Fruit fly (Drosophila melanogaster) whole organism, embryonic: ENCODE results near the gene CG43338.

Source experiments
- Antp ChIP-seq: fragments of 200-800 bp; sonication (Bioruptor generic); optimal IDR thresholded peaks from 3 replicates; lab custom pipeline; 2016; ENCODE audit warnings: missing biosample characterization, missing genetic modification characterization
- BEAF-32 ChIP-seq: fragments of 200-800 bp; sonication (Bioruptor generic); optimal IDR thresholded peaks from 3 replicates; lab custom pipeline; 2017; ENCODE audit warnings: missing biosample characterization, missing genetic modification characterization, mild to moderate bottlenecking, moderate library complexity, missing genetic modification reagents
- CG13775 ChIP-seq: fragments of 200-800 bp; sonication (Bioruptor generic); optimal IDR thresholded peaks from 3 replicates; lab custom pipeline; 2017; ENCODE audit warnings: missing biosample characterization, mild to moderate bottlenecking, missing genetic modification characterization
- CG16779 ChIP-seq: fragments of 200-800 bp; sonication (Bioruptor generic); IDR thresholded peaks from 2 replicates; pipeline ENCODE4 v1.3.6; 2022; ENCODE audit warnings: missing biosample characterization, missing genetic modification characterization
- CG16863 ChIP-seq: fragments of 200-800 bp; sonication (Bioruptor generic); optimal IDR thresholded peaks from 3 replicates; lab custom pipeline; 2016; ENCODE audit warnings: missing biosample characterization, missing genetic modification characterization
- CG18764 ChIP-seq: fragments of 200-800 bp; sonication (Bioruptor generic); optimal IDR thresholded peaks from 3 replicates; lab custom pipeline; 2016; ENCODE audit warnings: missing biosample characterization, missing genetic modification characterization
- CG31224 ChIP-seq: fragments of 200-800 bp; sonication (Bioruptor generic); IDR thresholded peaks from 2 replicates; pipeline ENCODE4 v1.3.6; 2022; ENCODE audit warnings: missing biosample characterization, missing genetic modification characterization
- CG3281 ChIP-seq: fragments of 200-800 bp; sonication (Bioruptor generic); optimal IDR thresholded peaks from 3 replicates; lab custom pipeline; 2017; ENCODE audit warnings: missing biosample characterization, mild to moderate bottlenecking, missing genetic modification characterization
- CG4730 ChIP-seq: fragments of 200-800 bp; sonication (Bioruptor generic); IDR thresholded peaks from 2 replicates; pipeline ENCODE4 v1.3.6; 2022; ENCODE audit warnings: missing biosample characterization, missing genetic modification characterization
- CG5953 ChIP-seq: fragments of 200-800 bp; sonication (Bioruptor generic); IDR thresholded peaks from 2 replicates; pipeline ENCODE4 v1.3.6; 2022; ENCODE audit warnings: missing biosample characterization, missing genetic modification characterization
- CG6813 ChIP-seq: fragments of 200-800 bp; sonication (Bioruptor generic); optimal IDR thresholded peaks from 2 replicates; lab custom pipeline; 2017; ENCODE audit warnings: missing biosample characterization, missing genetic modification characterization, mild to moderate bottlenecking, moderate library complexity, missing genetic modification reagents
- CG7556 ChIP-seq: fragments of 200-800 bp; sonication (Bioruptor generic); optimal IDR thresholded peaks from 2 replicates; lab custom pipeline; 2017; ENCODE audit warnings: missing biosample characterization, mild to moderate bottlenecking, missing genetic modification characterization
- CG9215 ChIP-seq: fragments of 200-800 bp; sonication (Bioruptor generic); IDR thresholded peaks from 2 replicates; pipeline ENCODE4 v1.3.6; 2022; ENCODE audit warnings: missing biosample characterization, missing genetic modification characterization
- CG9609 ChIP-seq: fragments of 200-800 bp; sonication (Bioruptor generic); optimal IDR thresholded peaks from 3 replicates; lab custom pipeline; 2016; ENCODE audit warnings: missing biosample characterization, missing genetic modification characterization
- CG9797 ChIP-seq: fragments of 200-800 bp; sonication (Bioruptor generic); optimal IDR thresholded peaks from 3 replicates; lab custom pipeline; 2018; ENCODE audit warnings: missing biosample characterization, mild to moderate bottlenecking, missing genetic modification characterization
- CG9876 ChIP-seq: fragments of 200-800 bp; sonication (Bioruptor generic); optimal IDR thresholded peaks from 2 replicates; lab custom pipeline; 2016; ENCODE audit warnings: missing biosample characterization, missing genetic modification characterization
- Doc2 ChIP-seq: fragments of 200-800 bp; sonication (Bioruptor generic); IDR thresholded peaks from 2 replicates; pipeline ENCODE4 v1.3.6; 2022; ENCODE audit warnings: missing biosample characterization, missing genetic modification characterization
- Dref ChIP-seq: fragments of 200-800 bp; sonication (Bioruptor generic); IDR thresholded peaks from 2 replicates; pipeline ENCODE4 v1.3.6; 2022; ENCODE audit warnings: missing biosample characterization, missing genetic modification characterization
- Elba2 ChIP-seq: fragments of 200-800 bp; sonication (Bioruptor generic); optimal IDR thresholded peaks from 3 replicates; lab custom pipeline; 2016; ENCODE audit warnings: missing biosample characterization, missing genetic modification characterization
- Fer3 ChIP-seq: fragments of 200-800 bp; sonication (Bioruptor generic); optimal IDR thresholded peaks from 2 replicates; lab custom pipeline; 2018; ENCODE audit warnings: missing biosample characterization, mild to moderate bottlenecking, missing genetic modification characterization, moderate library complexity
- GATAe ChIP-seq: fragments of 200-800 bp; sonication (Bioruptor generic); conservative IDR thresholded peaks from 2 replicates; pipeline ENCODE4 v1.3.6; 2022; ENCODE audit warnings: missing biosample characterization, missing genetic modification characterization
- Hmr ChIP-seq: fragments of 200-800 bp; sonication (Bioruptor generic); optimal IDR thresholded peaks from 3 replicates; lab custom pipeline; 2017; ENCODE audit warnings: mild to moderate bottlenecking, missing biosample characterization, missing genetic modification reagents, missing genetic modification characterization
- Hr39 ChIP-seq: fragments of >200 bp; optimal IDR thresholded peaks from 2 replicates; lab custom pipeline; 2017
- NC2β ChIP-seq: fragments of 200-800 bp; sonication (Bioruptor generic); optimal IDR thresholded peaks from 2 replicates; lab custom pipeline; 2016; ENCODE audit warnings: missing biosample characterization, missing genetic modification characterization
- NFAT ChIP-seq: fragments of 200-800 bp; sonication (Bioruptor generic); IDR thresholded peaks from 2 replicates; pipeline ENCODE4 v1.3.6; 2022; ENCODE audit warnings: missing biosample characterization, missing genetic modification characterization
- NK7.1 ChIP-seq: fragments of 200-800 bp; sonication (Bioruptor generic); optimal IDR thresholded peaks from 3 replicates; lab custom pipeline; 2016; ENCODE audit warnings: missing biosample characterization, missing genetic modification characterization
- Poxn ChIP-seq: fragments of 200-800 bp; sonication (Bioruptor generic); IDR thresholded peaks from 2 replicates; pipeline ENCODE4 v1.3.6; 2022; ENCODE audit warnings: missing biosample characterization, missing genetic modification characterization
- Six4 ChIP-seq: fragments of 200-800 bp; sonication (Bioruptor generic); optimal IDR thresholded peaks from 2 replicates; lab custom pipeline; 2016; ENCODE audit warnings: missing biosample characterization, missing genetic modification characterization
- az2 ChIP-seq: fragments of 200-800 bp; sonication (Bioruptor generic); optimal IDR thresholded peaks from 3 replicates; lab custom pipeline; 2016; ENCODE audit warnings: missing biosample characterization, missing genetic modification characterization
- croc ChIP-seq: fragments of 200-800 bp; sonication (Bioruptor generic); conservative IDR thresholded peaks from 3 replicates; pipeline ENCODE4 v1.3.6; 2022; ENCODE audit warnings: missing biosample characterization, missing genetic modification characterization
- en ChIP-seq: fragments of 200-800 bp; sonication (Bioruptor generic); optimal IDR thresholded peaks from 2 replicates; lab custom pipeline; 2016; ENCODE audit warnings: missing biosample characterization, missing genetic modification characterization
- ftz-f1 ChIP-seq: fragments of 200-800 bp; sonication (Bioruptor generic); optimal IDR thresholded peaks from 2 replicates; lab custom pipeline; 2016; ENCODE audit warnings: missing biosample characterization, missing genetic modification characterization
- gce ChIP-seq: fragments of 200-800 bp; sonication (Bioruptor generic); IDR thresholded peaks from 3 replicates; pipeline ENCODE4 v1.3.6; 2022; ENCODE audit warnings: missing biosample characterization, missing genetic modification characterization
- hb ChIP-seq: fragments of 200-800 bp; sonication (Bioruptor generic); IDR thresholded peaks from 3 replicates; pipeline ENCODE4 v1.3.6; 2022; ENCODE audit warnings: missing biosample characterization, missing genetic modification characterization; ENCODE audit not compliant: partially characterized antibody
- hbn ChIP-seq: fragments of 200-800 bp; sonication (Bioruptor generic); IDR thresholded peaks from 2 replicates; pipeline ENCODE4 v1.3.6; 2022; ENCODE audit warnings: missing biosample characterization, missing genetic modification characterization; ENCODE audit not compliant: partially characterized antibody
- her ChIP-seq: fragments of 200-800 bp; sonication (Bioruptor generic); optimal IDR thresholded peaks from 2 replicates; lab custom pipeline; 2016; ENCODE audit warnings: missing biosample characterization, missing genetic modification characterization
- jigr1 ChIP-seq: fragments of 200-800 bp; sonication (Bioruptor generic); IDR thresholded peaks from 3 replicates; pipeline ENCODE4 v1.3.6; 2022; ENCODE audit warnings: missing biosample characterization, missing genetic modification characterization
- lab ChIP-seq: fragments of 200-800 bp; sonication (Bioruptor generic); optimal IDR thresholded peaks from 3 replicates; lab custom pipeline; 2017; ENCODE audit warnings: missing biosample characterization, missing genetic modification characterization, mild to moderate bottlenecking, moderate library complexity, missing genetic modification reagents
- lov ChIP-seq, 2 experiments: fragments of 200-800 bp in 1 of 2; fragments of >200 bp in 1 of 2; sonication (Bioruptor generic) in 1 of 2; IDR thresholded peaks in 1 of 2; optimal IDR thresholded peaks in 1 of 2; 2 replicates in 1 of 2; 3 replicates in 1 of 2; pipeline versions ENCODE4 v1.3.6 to Lab custom; 2017 to 2022; ENCODE audit warnings: missing biosample characterization in 1 of 2, missing genetic modification characterization in 1 of 2
- mam ChIP-seq: fragments of 200-800 bp; sonication (Bioruptor generic); optimal IDR thresholded peaks from 3 replicates; lab custom pipeline; 2016; ENCODE audit warnings: missing biosample characterization, missing genetic modification characterization
- nom ChIP-seq: fragments of 200-800 bp; sonication (Bioruptor generic); optimal IDR thresholded peaks from 2 replicates; lab custom pipeline; 2017; ENCODE audit warnings: missing biosample characterization, missing genetic modification characterization, mild to moderate bottlenecking, moderate library complexity, missing genetic modification reagents
- peb ChIP-seq: fragments of 200-800 bp; sonication (Bioruptor generic); IDR thresholded peaks from 2 replicates; pipeline ENCODE4 v1.3.6; 2022; ENCODE audit warnings: missing biosample characterization, missing genetic modification characterization
- ranshi ChIP-seq: fragments of 200-800 bp; sonication (Bioruptor generic); IDR thresholded peaks from 2 replicates; pipeline ENCODE4 v1.3.6; 2022; ENCODE audit warnings: missing biosample characterization, missing genetic modification characterization
- sens ChIP-seq: fragments of 200-800 bp; sonication (Bioruptor generic); peaks from one replicate; lab custom pipeline; 2016; ENCODE audit warnings: missing biosample characterization, missing genetic modification characterization
- tap ChIP-seq: fragments of 200-800 bp; optimal IDR thresholded peaks from 3 replicates; lab custom pipeline; 2019; ENCODE audit warnings: missing biosample characterization, mild to moderate bottlenecking, missing genetic modification characterization, moderate library complexity
- tll ChIP-seq, 2 experiments: fragments of 200-800 bp in 1 of 2; fragments of >200 bp in 1 of 2; sonication (Bioruptor generic) in 1 of 2; optimal IDR thresholded peaks; 2 replicates each; lab custom pipeline; 2017 to 2019; ENCODE audit warnings: missing biosample characterization in 2 of 2, missing genetic modification characterization in 2 of 2, mild to moderate bottlenecking in 1 of 2, moderate library complexity in 1 of 2
- vvl ChIP-seq: fragments of 200-800 bp; sonication (Bioruptor generic); IDR thresholded peaks from 2 replicates; pipeline ENCODE4 v1.3.6; 2022; ENCODE audit warnings: missing biosample characterization, missing genetic modification characterization

CG43338 gene

dm6 chr2L:18705617-18706046 is 34.6 kb upstream of the CG43338 start, which contains the start of gene Jwa (continued):
- TF ChIP-seq lov (optimal IDR thresholded peaks at IDR 0.05; lab: Kevin White, UChicago) (no peak), lov (GFP tag; IDR thresholded peaks at IDR 0.05; lab: Robert Waterston, UW) (peak; percentile 83; the same call in 2 of the 3 replicates), nom (GFP tag; lab: Kevin White, UChicago) (peak; percentile 38), Antp (GFP tag; lab: Kevin White, UChicago) (peak; percentile 94), NC2β (GFP tag; lab: Kevin White, UChicago) (peak; percentile 96), hbn (GFP tag; lab: Robert Waterston, UW) (peak; percentile 100)
- TF ChIP-seq, all 482 proteins: peak for 432

dm6 chr2L:18702721-18703488 is 31.9 kb upstream of the CG43338 start, which contains the start of the genes CG10376 and CG10343:
Gene CG10376 (minus strand): TSS chr2L:18703105.
Gene CG10343 (plus strand): TSS chr2L:18703473.
- peak; percentile 63 for TF ChIP-seq GATAe (GFP tag; lab: Robert Waterston, UW)
- peak; percentile 85 for TF ChIP-seq CG7556 (GFP tag; lab: Kevin White, UChicago)
- TF ChIP-seq gce: no peak
- peak; percentile 30 for TF ChIP-seq CG16863 (GFP tag; lab: Kevin White, UChicago)
- peak; percentile 90 for TF ChIP-seq Hmr (GFP tag; lab: Kevin White, UChicago)
- TF ChIP-seq lab (GFP tag; lab: Kevin White, UChicago): peak; percentile 84
- TF ChIP-seq Doc2 (GFP tag; lab: Robert Waterston, UW): peak; percentile 36; the same call in 1 of the 2 replicates
- TF ChIP-seq NFAT (GFP tag; lab: Robert Waterston, UW): peak; percentile 85
- no peak for TF ChIP-seq en
- peak; percentile 43 for TF ChIP-seq CG9876
- peak; percentile 69 for TF ChIP-seq mam (GFP tag; lab: Kevin White, UChicago)
- TF ChIP-seq Fer3 (tag; lab: Kevin White, UChicago): peak; percentile 87
- TF ChIP-seq jigr1 (GFP tag; lab: Robert Waterston, UW): peak; percentile 72; the same call in 2 of the 3 replicates
- peak; percentile 77 for TF ChIP-seq CG3281 (GFP tag; lab: Kevin White, UChicago)
- TF ChIP-seq Elba2: peak; percentile 43
- peak; percentile 92 for TF ChIP-seq CG9797
- peak; percentile 74 for TF ChIP-seq Six4 (GFP tag; lab: Kevin White, UChicago)
- peak; percentile 74 for TF ChIP-seq CG9609
- peak; percentile 11 for TF ChIP-seq CG6813
- TF ChIP-seq BEAF-32 (GFP tag; lab: Kevin White, UChicago): peak; percentile 49
- peak; percentile 83; the same call in 1 of the 2 replicates for TF ChIP-seq ranshi
- peak; percentile 92 for TF ChIP-seq sens (GFP tag; lab: Kevin White, UChicago)
- peak; percentile 83 for TF ChIP-seq tap
- peak; percentile 56 for TF ChIP-seq Dref (GFP tag; lab: Robert Waterston, UW)
- peak; percentile 76 for TF ChIP-seq CG18764 (GFP tag; lab: Kevin White, UChicago)
- TF ChIP-seq vvl (GFP tag; lab: Robert Waterston, UW): peak; percentile 76
- peak; percentile 48; the same call in 1 of the 2 replicates for TF ChIP-seq Poxn (GFP tag; lab: Robert Waterston, UW)
- no peak for TF ChIP-seq NK7.1
- no peak for TF ChIP-seq ftz-f1 (GFP tag; lab: Kevin White, UChicago)
- TF ChIP-seq CG4730 (GFP tag; lab: Robert Waterston, UW): peak; percentile 81
- peak; percentile 82 for TF ChIP-seq CG31224 (GFP tag; lab: Robert Waterston, UW)
- no peak for TF ChIP-seq CG16779 (GFP tag; lab: Robert Waterston, UW)
- TF ChIP-seq tll (GFP tag; optimal IDR thresholded peaks at IDR 0.05; lab: Kevin White, UChicago): peak in 1 of 2 experiments; percentile 58
- TF ChIP-seq hb (GFP tag; lab: Robert Waterston, UW): no peak
- peak; percentile 91 for TF ChIP-seq CG13775 (GFP tag; lab: Kevin White, UChicago)
- TF ChIP-seq CG9215 (GFP tag; lab: Robert Waterston, UW): peak; percentile 90
- peak; percentile 88 for TF ChIP-seq az2 (GFP tag; lab: Kevin White, UChicago)
- TF ChIP-seq her: no peak
- no peak for TF ChIP-seq Hr39 (lab: Kevin White, UChicago)
- peak; percentile 69; the same call in 1 of the 2 replicates for TF ChIP-seq peb (GFP tag; lab: Robert Waterston, UW)
- TF ChIP-seq croc (GFP tag; lab: Robert Waterston, UW): peak; percentile 87
- no peak; the same call in 1 of the 2 replicates for TF ChIP-seq CG5953 (GFP tag; lab: Robert Waterston, UW)
